Fruit fly (Drosophila melanogaster): Measurements from ENCODE around the gene CG31191.

DNA sequence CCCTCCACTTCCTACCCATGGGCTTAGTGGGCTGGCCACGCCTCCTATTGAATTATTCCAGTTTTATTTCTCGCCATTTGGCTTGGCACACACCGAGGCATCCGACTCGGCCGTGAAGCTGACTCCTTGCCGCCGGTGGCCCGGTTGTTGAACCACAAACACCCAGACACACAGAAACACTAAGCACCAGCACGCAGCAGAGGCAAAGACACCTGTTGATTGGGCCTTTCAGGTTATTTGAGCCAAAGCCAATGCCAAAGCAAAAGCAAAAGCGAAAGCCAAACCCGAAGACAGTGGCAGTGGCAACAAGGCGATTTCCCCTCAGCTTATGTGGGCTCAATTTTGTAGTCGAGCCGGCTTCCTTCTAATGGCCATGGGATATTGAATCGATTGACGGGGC lies 1.4 kb upstream of the CG31191 start:
- no peak for TF ChIP-seq CG32264 (GFP tag; optimal IDR thresholded peaks at IDR 0.05)
- TF ChIP-seq pan (optimal IDR thresholded peaks at IDR 0.05) = no peak
- no peak for TF ChIP-seq Hr78 (GFP tag; optimal IDR thresholded peaks at IDR 0.05)
- no peak for TF ChIP-seq Rel (GFP tag; optimal IDR thresholded peaks at IDR 0.05)
- TF ChIP-seq Rel (tag; optimal IDR thresholded peaks at IDR 0.05) = no peak
- TF ChIP-seq Myc (optimal IDR thresholded peaks at IDR 0.05) = no peak
